Worm (Caenorhabditis elegans): ENCODE results near the gene glb-9.

glb-9 gene

ce11 chrII:7519221-7519620, at the start of gene glb-9:
TSS of gene glb-9 (minus strand) at chrII:7519321.
- TF ChIP-seq tab-1 (GFP tag; IDR thresholded peaks at IDR 0.05) (no peak), T22C8.4 (GFP tag; IDR thresholded peaks at IDR 0.05) (no peak), med-1 (GFP tag; optimal IDR thresholded peaks at IDR 0.05; ENCODE audit: insufficient read depth) (no peak), ztf-23 (GFP tag; IDR thresholded peaks at IDR 0.05) (no peak), klf-2 (GFP tag; conservative IDR thresholded peaks at IDR 0.05) (no peak), ztf-29 (GFP tag; IDR thresholded peaks at IDR 0.05) (no peak), flt-1 (GFP tag; IDR thresholded peaks at IDR 0.05) (no peak), ref-1 (GFP tag; conservative IDR thresholded peaks at IDR 0.05) (no peak), cog-1 (tag; optimal IDR thresholded peaks at IDR 0.05) (no peak)

ce11 chrII:7562616-7563015, 43.5 kb upstream of the glb-9 start:
- TF ChIP-seq ztf-29 (GFP tag; IDR thresholded peaks at IDR 0.05), result no peak
- TF ChIP-seq ref-1 (GFP tag; conservative IDR thresholded peaks at IDR 0.05), result no peak
- no peak for TF ChIP-seq med-1 (GFP tag; optimal IDR thresholded peaks at IDR 0.05; ENCODE audit: insufficient read depth)
- TF ChIP-seq ztf-23 (GFP tag; IDR thresholded peaks at IDR 0.05), result no peak
- TF ChIP-seq tab-1 (GFP tag; IDR thresholded peaks at IDR 0.05), result no peak
- no peak for TF ChIP-seq T22C8.4 (GFP tag; IDR thresholded peaks at IDR 0.05)
- no peak for TF ChIP-seq cog-1 (tag; optimal IDR thresholded peaks at IDR 0.05)
- TF ChIP-seq klf-2 (GFP tag; conservative IDR thresholded peaks at IDR 0.05), result no peak
- TF ChIP-seq flt-1 (GFP tag; IDR thresholded peaks at IDR 0.05), result no peak

- TF ChIP-seq ztf-23 (GFP tag; IDR thresholded peaks at IDR 0.05) (no peak), tab-1 (GFP tag; IDR thresholded peaks at IDR 0.05) (no peak), ztf-29 (GFP tag; IDR thresholded peaks at IDR 0.05) (no peak), cog-1 (tag; optimal IDR thresholded peaks at IDR 0.05) (no peak), klf-2 (GFP tag; conservative IDR thresholded peaks at IDR 0.05) (no peak), flt-1 (GFP tag; IDR thresholded peaks at IDR 0.05) (no peak)
These were observed 42.4 kb upstream of the glb-9 start, which contains the start of the genes ZK1290.11 and ZK1290.1 for ce11 chrII:7561494-7561893. TSS of gene ZK1290.11 (minus strand) at chrII:7561594. TSS of gene ZK1290.1 (plus strand) at chrII:7561764.

ce11 chrII:7560844-7561243, 41.7 kb upstream of the glb-9 start:
- no peak for TF ChIP-seq T22C8.4 (GFP tag; IDR thresholded peaks at IDR 0.05)
- no peak for TF ChIP-seq ztf-29 (GFP tag; IDR thresholded peaks at IDR 0.05)

ce11 chrII:7558864-7559263, 39.7 kb upstream of the glb-9 start:
- no peak for TF ChIP-seq ztf-23 (GFP tag; IDR thresholded peaks at IDR 0.05)
- no peak for TF ChIP-seq ztf-29 (GFP tag; IDR thresholded peaks at IDR 0.05)
- no peak for TF ChIP-seq klf-2 (GFP tag; conservative IDR thresholded peaks at IDR 0.05)
- TF ChIP-seq flt-1 (GFP tag; IDR thresholded peaks at IDR 0.05), result no peak
- TF ChIP-seq T22C8.4 (GFP tag; IDR thresholded peaks at IDR 0.05), result no peak
- TF ChIP-seq med-1 (GFP tag; optimal IDR thresholded peaks at IDR 0.05; ENCODE audit: insufficient read depth), result no peak
- TF ChIP-seq tab-1 (GFP tag; IDR thresholded peaks at IDR 0.05), result no peak
- no peak for TF ChIP-seq cog-1 (tag; optimal IDR thresholded peaks at IDR 0.05)
- TF ChIP-seq ref-1 (GFP tag; conservative IDR thresholded peaks at IDR 0.05), result no peak

- TF ChIP-seq flt-1 (GFP tag; IDR thresholded peaks at IDR 0.05), result no peak
- no peak for TF ChIP-seq tab-1 (GFP tag; IDR thresholded peaks at IDR 0.05)
- no peak for TF ChIP-seq ztf-29 (GFP tag; IDR thresholded peaks at IDR 0.05)
- TF ChIP-seq ref-1 (GFP tag; conservative IDR thresholded peaks at IDR 0.05), result no peak
These were observed 38.9 kb upstream of the glb-9 start for ce11 chrII:7557981-7558380.

ce11 chrII:7555454-7555853, 36.3 kb upstream of the glb-9 start, which contains the start of gene ZK1290.14:
TSS of gene ZK1290.14 (minus strand) at chrII:7555592.
- TF ChIP-seq T22C8.4 (GFP tag; IDR thresholded peaks at IDR 0.05), result no peak
- no peak for TF ChIP-seq flt-1 (GFP tag; IDR thresholded peaks at IDR 0.05)
- no peak for TF ChIP-seq med-1 (GFP tag; optimal IDR thresholded peaks at IDR 0.05; ENCODE audit: insufficient read depth)
- TF ChIP-seq tab-1 (GFP tag; IDR thresholded peaks at IDR 0.05), result no peak
- no peak for TF ChIP-seq ztf-23 (GFP tag; IDR thresholded peaks at IDR 0.05)
- no peak for TF ChIP-seq ref-1 (GFP tag; conservative IDR thresholded peaks at IDR 0.05)
- TF ChIP-seq ztf-29 (GFP tag; IDR thresholded peaks at IDR 0.05), result no peak
- no peak for TF ChIP-seq cog-1 (tag; optimal IDR thresholded peaks at IDR 0.05)
- TF ChIP-seq klf-2 (GFP tag; conservative IDR thresholded peaks at IDR 0.05), result no peak

- TF ChIP-seq flt-1 (GFP tag; IDR thresholded peaks at IDR 0.05) (no peak), tab-1 (GFP tag; IDR thresholded peaks at IDR 0.05) (no peak), ztf-29 (GFP tag; IDR thresholded peaks at IDR 0.05) (no peak)
These were observed 35.7 kb upstream of the glb-9 start for ce11 chrII:7554716-7555247.

ce11 chrII:7553806-7554205, 34.7 kb upstream of the glb-9 start, which contains the start of gene ZK1290.10:
TSS of gene ZK1290.10 (minus strand) at chrII:7553906.
- no peak for TF ChIP-seq med-1 (GFP tag; optimal IDR thresholded peaks at IDR 0.05; ENCODE audit: insufficient read depth)
- TF ChIP-seq ref-1 (GFP tag; conservative IDR thresholded peaks at IDR 0.05), result no peak
- no peak for TF ChIP-seq T22C8.4 (GFP tag; IDR thresholded peaks at IDR 0.05)
- no peak for TF ChIP-seq ztf-29 (GFP tag; IDR thresholded peaks at IDR 0.05)
- TF ChIP-seq tab-1 (GFP tag; IDR thresholded peaks at IDR 0.05), result no peak
- no peak for TF ChIP-seq ztf-23 (GFP tag; IDR thresholded peaks at IDR 0.05)
- no peak for TF ChIP-seq cog-1 (tag; optimal IDR thresholded peaks at IDR 0.05)
- no peak for TF ChIP-seq flt-1 (GFP tag; IDR thresholded peaks at IDR 0.05)
- TF ChIP-seq klf-2 (GFP tag; conservative IDR thresholded peaks at IDR 0.05), result no peak

ce11 chrII:7549035-7549434, 29.9 kb upstream of the glb-9 start, which contains the start of gene tph-1:
TSS of gene tph-1 (plus strand) at chrII:7549335.
- TF ChIP-seq cog-1 (tag; optimal IDR thresholded peaks at IDR 0.05), result no peak
- TF ChIP-seq T22C8.4 (GFP tag; IDR thresholded peaks at IDR 0.05), result no peak
- no peak for TF ChIP-seq med-1 (GFP tag; optimal IDR thresholded peaks at IDR 0.05; ENCODE audit: insufficient read depth)

- TF ChIP-seq ztf-23 (GFP tag; IDR thresholded peaks at IDR 0.05), result no peak
- TF ChIP-seq ztf-29 (GFP tag; IDR thresholded peaks at IDR 0.05), result no peak
- no peak for TF ChIP-seq T22C8.4 (GFP tag; IDR thresholded peaks at IDR 0.05)
- TF ChIP-seq cog-1 (tag; optimal IDR thresholded peaks at IDR 0.05), result no peak
- no peak for TF ChIP-seq flt-1 (GFP tag; IDR thresholded peaks at IDR 0.05)
- TF ChIP-seq klf-2 (GFP tag; conservative IDR thresholded peaks at IDR 0.05), result no peak
- TF ChIP-seq tab-1 (GFP tag; IDR thresholded peaks at IDR 0.05), result no peak
- no peak for TF ChIP-seq med-1 (GFP tag; optimal IDR thresholded peaks at IDR 0.05; ENCODE audit: insufficient read depth)
- no peak for TF ChIP-seq ref-1 (GFP tag; conservative IDR thresholded peaks at IDR 0.05)
These were observed 28.9 kb upstream of the glb-9 start, which contains the start of gene fbxa-224 for ce11 chrII:7548044-7548443. TSS of gene fbxa-224 (minus strand) at chrII:7548144.
